2 worm cellular contexts compared by ENCODE assay signal in the genomic region with DNA sequence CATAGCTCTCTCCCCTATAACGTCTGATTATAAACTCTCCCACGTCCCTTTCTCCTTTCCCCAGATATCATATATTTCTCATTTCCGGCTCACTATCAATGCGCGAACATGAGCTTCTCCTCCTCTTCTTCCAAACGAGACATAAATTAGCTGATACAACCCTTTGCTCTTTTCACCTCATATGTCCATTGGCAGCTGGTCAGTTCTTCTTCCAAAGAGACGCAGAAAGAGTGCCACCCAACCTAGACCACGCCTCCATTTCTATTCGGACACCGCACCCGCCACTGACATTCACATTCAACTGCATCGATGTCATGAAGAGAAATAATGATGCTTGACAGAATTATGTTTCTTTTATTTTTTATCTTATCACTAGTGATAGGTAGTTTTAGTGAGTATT.
TF ChIP-seq lines count a peak whose summit lies in the region.

TSS of gene fmi-1 (plus strand) at position 301 of the 400 bp plus-strand sequence.

TF ChIP-seq in whole organism, L4 larva, 104 proteins besides CTCF, POLR2A, EP300 and RAD21:
- TF ChIP-seq lsy-2 (tag; optimal IDR thresholded peaks at IDR 0.05; lab: Kevin White, UChicago) = no peak
- TF ChIP-seq aha-1 (tag; lab: Kevin White, UChicago) = peak; percentile 49

TF ChIP-seq in whole organism, mixed stage, embryonic, 35 proteins besides CTCF, POLR2A, EP300 and RAD21:
- TF ChIP-seq nhr-76 (tag; optimal IDR thresholded peaks at IDR 0.05; lab: Kevin White, UChicago) (no peak), hlh-1 (tag; optimal IDR thresholded peaks at IDR 0.05; lab: Kevin White, UChicago) (no peak), bed-3 (GFP tag; optimal IDR thresholded peaks at IDR 0.05; lab: Kevin White, UChicago) (no peak), elt-1 (tag; optimal IDR thresholded peaks at IDR 0.05; lab: Kevin White, UChicago; ENCODE audit: borderline replicate concordance, insufficient read depth) (no peak), ces-1 (GFP tag; optimal IDR thresholded peaks at IDR 0.05; lab: Kevin White, UChicago) (no peak), nhr-12 (tag; optimal IDR thresholded peaks at IDR 0.05; lab: Kevin White, UChicago) (no peak), lin-32 (GFP tag; optimal IDR thresholded peaks at IDR 0.05; lab: Kevin White, UChicago) (no peak), cnd-1 (tag; optimal IDR thresholded peaks at IDR 0.05; lab: Kevin White, UChicago) (peak; percentile 37), unc-120 (tag; optimal IDR thresholded peaks at IDR 0.05; lab: Kevin White, UChicago; ENCODE audit: poor library complexity, severe bottlenecking) (no peak), sptf-1 (tag; optimal IDR thresholded peaks at IDR 0.05; lab: Kevin White, UChicago) (peak; percentile 21), nhr-237 (tag; optimal IDR thresholded peaks at IDR 0.05; lab: Kevin White, UChicago) (no peak), mep-1 (tag; optimal IDR thresholded peaks at IDR 0.05; lab: Kevin White, UChicago) (no peak), mls-2 (tag; optimal IDR thresholded peaks at IDR 0.05; lab: Kevin White, UChicago) (no peak)
